Worm (Caenorhabditis elegans): ENCODE results near the gene asp-6.

The asp-6 gene

ce11 chrV:8284800-8285199 lies 16.1 kb upstream of the asp-6 start, which contains the start of gene slc-17.5 (continued):
- no peak for TF ChIP-seq sox-4 (tag; optimal IDR thresholded peaks at IDR 0.05)
- no peak for TF ChIP-seq C38D4.7 (GFP tag; optimal IDR thresholded peaks at IDR 0.05)

ce11 chrV:8282933-8283332 lies 14.2 kb upstream of the asp-6 start:
- TF ChIP-seq sdc-2 (tag; optimal IDR thresholded peaks at IDR 0.05), result no peak
- TF ChIP-seq elt-2 (tag; optimal IDR thresholded peaks at IDR 0.05), result no peak
- TF ChIP-seq hlh-8 (tag; optimal IDR thresholded peaks at IDR 0.05), result no peak
- TF ChIP-seq dve-1 (tag; optimal IDR thresholded peaks at IDR 0.05), result no peak
- TF ChIP-seq ama-1 (optimal IDR thresholded peaks at IDR 0.05), result no peak
- TF ChIP-seq T23F11.4 (GFP tag; optimal IDR thresholded peaks at IDR 0.05), result no peak
- no peak for TF ChIP-seq odd-2 (tag; optimal IDR thresholded peaks at IDR 0.05)
- TF ChIP-seq mec-3 (tag; optimal IDR thresholded peaks at IDR 0.05; ENCODE audit: borderline replicate concordance), result no peak
- TF ChIP-seq pha-2 (tag; optimal IDR thresholded peaks at IDR 0.05), result no peak
- no peak for TF ChIP-seq dmd-4 (tag; optimal IDR thresholded peaks at IDR 0.05; ENCODE audit: borderline replicate concordance)
- TF ChIP-seq fkh-6 (tag; optimal IDR thresholded peaks at IDR 0.05), result no peak
- no peak for TF ChIP-seq unc-3 (GFP tag; conservative IDR thresholded peaks at IDR 0.05)
- TF ChIP-seq unc-3 (tag; optimal IDR thresholded peaks at IDR 0.05), result no peak
- no peak for TF ChIP-seq C38D4.7 (GFP tag; optimal IDR thresholded peaks at IDR 0.05)
- no peak for TF ChIP-seq lim-6 (tag; optimal IDR thresholded peaks at IDR 0.05)
- TF ChIP-seq sox-2 (GFP tag; IDR thresholded peaks at IDR 0.05), result no peak
- no peak for TF ChIP-seq ceh-48 (tag; optimal IDR thresholded peaks at IDR 0.05)
- TF ChIP-seq gmeb-2 (tag; optimal IDR thresholded peaks at IDR 0.05), result no peak
- no peak for TF ChIP-seq lin-11 (tag; optimal IDR thresholded peaks at IDR 0.05)
- no peak for TF ChIP-seq syd-9 (tag; optimal IDR thresholded peaks at IDR 0.05)
- no peak for TF ChIP-seq ets-4 (tag; optimal IDR thresholded peaks at IDR 0.05)

ce11 chrV:8281646-8282045 lies 12.9 kb upstream of the asp-6 start:
- TF ChIP-seq mec-3 (tag; optimal IDR thresholded peaks at IDR 0.05; ENCODE audit: borderline replicate concordance) (no peak), ref-2 (tag; optimal IDR thresholded peaks at IDR 0.05) (no peak), ceh-6 (GFP tag; optimal IDR thresholded peaks at IDR 0.05) (no peak), tbx-7 (tag; optimal IDR thresholded peaks at IDR 0.05) (no peak), ztf-16 (tag; optimal IDR thresholded peaks at IDR 0.05) (no peak), C38D4.7 (GFP tag; optimal IDR thresholded peaks at IDR 0.05) (no peak), sox-2 (GFP tag; IDR thresholded peaks at IDR 0.05) (no peak), ceh-9 (tag; optimal IDR thresholded peaks at IDR 0.05) (no peak), nhr-11 (tag; optimal IDR thresholded peaks at IDR 0.05) (no peak), T23F11.4 (GFP tag; optimal IDR thresholded peaks at IDR 0.05) (no peak), ceh-2 (tag; optimal IDR thresholded peaks at IDR 0.05) (no peak), hlh-6 (tag; optimal IDR thresholded peaks at IDR 0.05) (no peak)

ce11 chrV:8280770-8281169 lies 12.0 kb upstream of the asp-6 start, which contains the start of gene str-135:
Gene str-135 (minus strand): TSS chrV:8280870.
- no peak for TF ChIP-seq ceh-48 (tag; optimal IDR thresholded peaks at IDR 0.05)
- TF ChIP-seq C38D4.7 (GFP tag; optimal IDR thresholded peaks at IDR 0.05), result no peak
- no peak for TF ChIP-seq ceh-9 (tag; optimal IDR thresholded peaks at IDR 0.05)
- TF ChIP-seq sox-2 (GFP tag; IDR thresholded peaks at IDR 0.05), result no peak
- no peak for TF ChIP-seq fkh-10 (GFP tag; optimal IDR thresholded peaks at IDR 0.05)
- TF ChIP-seq elt-4 (tag; optimal IDR thresholded peaks at IDR 0.05), result no peak
- TF ChIP-seq ahr-1 (tag; optimal IDR thresholded peaks at IDR 0.05), result no peak
- no peak for TF ChIP-seq ceh-22 (tag; optimal IDR thresholded peaks at IDR 0.05)
- TF ChIP-seq nhr-11 (tag; optimal IDR thresholded peaks at IDR 0.05), result no peak
- no peak for TF ChIP-seq ceh-6 (GFP tag; optimal IDR thresholded peaks at IDR 0.05)
- TF ChIP-seq fkh-6 (tag; optimal IDR thresholded peaks at IDR 0.05), result no peak
- TF ChIP-seq unc-86 (tag; optimal IDR thresholded peaks at IDR 0.05), result no peak
- TF ChIP-seq madf-2 (tag; optimal IDR thresholded peaks at IDR 0.05), result no peak
- no peak for TF ChIP-seq odd-2 (tag; optimal IDR thresholded peaks at IDR 0.05)
- TF ChIP-seq ceh-31 (tag; optimal IDR thresholded peaks at IDR 0.05), result no peak
- no peak for TF ChIP-seq ceh-24 (tag; optimal IDR thresholded peaks at IDR 0.05)
- TF ChIP-seq mec-3 (tag; optimal IDR thresholded peaks at IDR 0.05; ENCODE audit: borderline replicate concordance), result no peak
- no peak for TF ChIP-seq hlh-15 (tag; optimal IDR thresholded peaks at IDR 0.05)
- no peak for TF ChIP-seq ztf-16 (tag; optimal IDR thresholded peaks at IDR 0.05)
- no peak for TF ChIP-seq ceh-34 (tag; optimal IDR thresholded peaks at IDR 0.05)
